Fruit fly (Drosophila melanogaster) whole organism, embryonic: ENCODE measurements around the gene Ugt49B2.

Experiments
- Atf3 ChIP-seq: fragments of 200-800 bp; sonication (Bioruptor generic); optimal IDR thresholded peaks from 3 replicates; lab custom pipeline; 2016; ENCODE audit warnings: missing biosample characterization, missing genetic modification characterization
- Bteb2 ChIP-seq: fragments of 200-800 bp; sonication (Bioruptor generic); optimal IDR thresholded peaks from 2 replicates; lab custom pipeline; 2016; ENCODE audit warnings: missing biosample characterization, missing genetic modification characterization
- CG10959 ChIP-seq: fragments of 200-800 bp; sonication (Bioruptor generic); IDR thresholded peaks from 2 replicates; pipeline ENCODE4 v1.3.6; 2022; ENCODE audit warnings: missing biosample characterization, missing genetic modification characterization
- CG11247 ChIP-seq: fragments of 200-800 bp; sonication (Bioruptor generic); IDR thresholded peaks from 2 replicates; pipeline ENCODE4 v1.3.6; 2022; ENCODE audit warnings: missing biosample characterization, missing genetic modification characterization
- CG12236 ChIP-seq: fragments of 200-800 bp; sonication (Bioruptor generic); optimal IDR thresholded peaks from 2 replicates; lab custom pipeline; 2016; ENCODE audit warnings: missing biosample characterization, missing genetic modification characterization
- CG12942 ChIP-seq: fragments of 200-800 bp; sonication (Bioruptor generic); optimal IDR thresholded peaks from 3 replicates; lab custom pipeline; 2016; ENCODE audit warnings: missing biosample characterization, missing genetic modification characterization
- CG13296 ChIP-seq: fragments of 200-800 bp; sonication (Bioruptor generic); optimal IDR thresholded peaks from 3 replicates; lab custom pipeline; 2018; ENCODE audit warnings: missing biosample characterization, mild to moderate bottlenecking, missing genetic modification characterization
- CG13894 ChIP-seq: fragments of 200-800 bp; sonication (Bioruptor generic); optimal IDR thresholded peaks from 3 replicates; lab custom pipeline; 2018; ENCODE audit warnings: missing biosample characterization, mild to moderate bottlenecking, missing genetic modification characterization, moderate library complexity
- CG14667 ChIP-seq: fragments of 200-800 bp; sonication (Bioruptor generic); IDR thresholded peaks from 2 replicates; pipeline ENCODE4 v1.3.6; 2022; ENCODE audit warnings: missing biosample characterization, missing genetic modification characterization
- CG1529 ChIP-seq: fragments of 200-800 bp; sonication (Bioruptor generic); optimal IDR thresholded peaks from 3 replicates; lab custom pipeline; 2018; ENCODE audit warnings: missing biosample characterization, missing genetic modification characterization
- CG1832 ChIP-seq: fragments of 200-800 bp; sonication (Bioruptor generic); optimal IDR thresholded peaks from 2 replicates; lab custom pipeline; 2017; ENCODE audit warnings: missing biosample characterization, mild to moderate bottlenecking, missing genetic modification characterization, inconsistent platforms
- CG2120 ChIP-seq: fragments of 200-800 bp; sonication (Bioruptor generic); optimal IDR thresholded peaks from 3 replicates; lab custom pipeline; 2016; ENCODE audit warnings: missing biosample characterization, missing genetic modification characterization
- CG3065 ChIP-seq: fragments of 200-800 bp; sonication (Bioruptor generic); optimal IDR thresholded peaks from 2 replicates; lab custom pipeline; 2016; ENCODE audit warnings: missing biosample characterization, missing genetic modification characterization
- CG32532 ChIP-seq: fragments of 200-800 bp; sonication (Bioruptor generic); IDR thresholded peaks from 2 replicates; pipeline ENCODE4 v1.3.6; 2022; ENCODE audit warnings: missing biosample characterization, missing genetic modification characterization
- CG4328 ChIP-seq: fragments of 200-800 bp; sonication (Bioruptor generic); optimal IDR thresholded peaks from 3 replicates; lab custom pipeline; 2017; ENCODE audit warnings: missing biosample characterization, missing genetic modification reagents, missing genetic modification characterization
- CG4730 ChIP-seq: fragments of 200-800 bp; sonication (Bioruptor generic); IDR thresholded peaks from 2 replicates; pipeline ENCODE4 v1.3.6; 2022; ENCODE audit warnings: missing biosample characterization, missing genetic modification characterization
- CG6791 ChIP-seq: fragments of 200-800 bp; sonication (Bioruptor generic); IDR thresholded peaks from 3 replicates; pipeline ENCODE4 v1.3.6; 2022; ENCODE audit warnings: missing biosample characterization, missing genetic modification characterization; ENCODE audit not compliant: partially characterized antibody
- CG8765 ChIP-seq: fragments of 200-800 bp; sonication (Bioruptor generic); IDR thresholded peaks from 2 replicates; pipeline ENCODE4 v1.3.6; 2022; ENCODE audit warnings: missing biosample characterization, missing genetic modification characterization
- CoRest ChIP-seq: fragments of 200-800 bp; sonication (Bioruptor generic); optimal IDR thresholded peaks from 3 replicates; lab custom pipeline; 2018; ENCODE audit warnings: missing biosample characterization, mild to moderate bottlenecking, missing genetic modification characterization, moderate library complexity
- Eip74EF ChIP-seq, 2 experiments: fragments of 200-800 bp in 1 of 2; fragments of >200 bp in 1 of 2; sonication (Bioruptor generic) in 1 of 2; optimal IDR thresholded peaks; 2 replicates each; lab custom pipeline; 2017 to 2019; ENCODE audit warnings: missing biosample characterization in 2 of 2, missing genetic modification characterization in 2 of 2, mild to moderate bottlenecking in 1 of 2, moderate library complexity in 1 of 2
- HmgZ ChIP-seq: fragments of 200-800 bp; sonication (Bioruptor generic); optimal IDR thresholded peaks from 2 replicates; lab custom pipeline; 2018; ENCODE audit warnings: missing biosample characterization, mild to moderate bottlenecking, missing genetic modification characterization
- Hr39 ChIP-seq: fragments of >200 bp; optimal IDR thresholded peaks from 2 replicates; lab custom pipeline; 2017
- Jarid2 ChIP-seq: fragments of 200-800 bp; sonication (Bioruptor generic); optimal IDR thresholded peaks from 3 replicates; lab custom pipeline; 2017; ENCODE audit warnings: mild to moderate bottlenecking, missing biosample characterization, missing genetic modification reagents, missing genetic modification characterization
- Kr ChIP-seq: fragments of 200-800 bp; sonication (Bioruptor generic); optimal IDR thresholded peaks from 2 replicates; lab custom pipeline; 2017; ENCODE audit warnings: missing biosample characterization, mild to moderate bottlenecking, missing genetic modification characterization
- Myb ChIP-seq: fragments of 200-800 bp; sonication (Bioruptor generic); optimal IDR thresholded peaks from 2 replicates; lab custom pipeline; 2016; ENCODE audit warnings: missing biosample characterization, missing genetic modification characterization
- NFAT ChIP-seq: fragments of 200-800 bp; sonication (Bioruptor generic); IDR thresholded peaks from 2 replicates; pipeline ENCODE4 v1.3.6; 2022; ENCODE audit warnings: missing biosample characterization, missing genetic modification characterization
- Oaz ChIP-seq: fragments of 200-800 bp; sonication (Bioruptor generic); IDR thresholded peaks from 2 replicates; pipeline ENCODE4 v1.3.6; 2022; ENCODE audit warnings: missing biosample characterization, missing genetic modification characterization
- Pdp1 ChIP-seq, 2 experiments: fragments of 200-800 bp; sonication (Bioruptor generic); optimal IDR thresholded peaks; 3 replicates each; lab custom pipeline; 2016; ENCODE audit warnings: missing biosample characterization in 2 of 2, missing genetic modification characterization in 2 of 2, mild to moderate bottlenecking in 1 of 2, moderate library complexity in 1 of 2
- Spps ChIP-seq: fragments of 200-800 bp; sonication (Bioruptor generic); optimal IDR thresholded peaks from 2 replicates; lab custom pipeline; 2018; ENCODE audit warnings: missing biosample characterization, mild to moderate bottlenecking, missing genetic modification characterization
- Xrp1 ChIP-seq: fragments of 200-800 bp; sonication (Bioruptor generic); IDR thresholded peaks from 2 replicates; pipeline ENCODE4 v1.3.6; 2022; ENCODE audit warnings: missing biosample characterization, missing genetic modification characterization
- al ChIP-seq: fragments of 200-800 bp; sonication (Bioruptor generic); IDR thresholded peaks from 2 replicates; pipeline ENCODE4 v1.3.6; 2022; ENCODE audit warnings: missing biosample characterization, missing genetic modification characterization
- eyg ChIP-seq: fragments of 200-800 bp; sonication (Bioruptor generic); optimal IDR thresholded peaks from 3 replicates; lab custom pipeline; 2016; ENCODE audit warnings: missing biosample characterization, missing genetic modification characterization
- gcm ChIP-seq: fragments of 200-800 bp; sonication (Bioruptor generic); optimal IDR thresholded peaks from 2 replicates; lab custom pipeline; 2019; ENCODE audit warnings: missing biosample characterization, mild to moderate bottlenecking, missing genetic modification characterization, moderate library complexity
- hkb ChIP-seq, 2 experiments: fragments of 200-800 bp in 1 of 2; fragments of >200 bp in 1 of 2; sonication (Bioruptor generic) in 1 of 2; IDR thresholded peaks in 1 of 2; optimal IDR thresholded peaks in 1 of 2; 2 replicates each; pipeline versions ENCODE4 v1.3.6 to Lab custom; 2017 to 2022; ENCODE audit warnings: missing biosample characterization in 1 of 2, missing genetic modification characterization in 1 of 2
- ind ChIP-seq: fragments of 200-800 bp; sonication (Bioruptor generic); optimal IDR thresholded peaks from 3 replicates; lab custom pipeline; 2016; ENCODE audit warnings: missing biosample characterization, missing genetic modification characterization
- kni ChIP-seq: fragments of 200-800 bp; sonication (Bioruptor generic); optimal IDR thresholded peaks from 3 replicates; lab custom pipeline; 2017; ENCODE audit warnings: mild to moderate bottlenecking, missing biosample characterization, missing genetic modification reagents, missing genetic modification characterization
- lola ChIP-seq, 3 experiments: fragments of >200 bp in 2 of 3; fragments of 200-800 bp in 1 of 3; sonication (Bioruptor generic) in 1 of 3; optimal IDR thresholded peaks; 2 replicates each; lab custom pipeline; 2017 to 2019; ENCODE audit warnings: missing biosample characterization in 3 of 3, missing genetic modification characterization in 3 of 3, mild to moderate bottlenecking in 1 of 3, moderate library complexity in 1 of 3
- p53 ChIP-seq: fragments of 200-800 bp; sonication (Bioruptor generic); optimal IDR thresholded peaks from 2 replicates; lab custom pipeline; 2016; ENCODE audit warnings: missing biosample characterization, missing genetic modification characterization
- pho ChIP-seq: fragments of 200-800 bp; sonication (Bioruptor generic); optimal IDR thresholded peaks from 2 replicates; lab custom pipeline; 2016; ENCODE audit warnings: missing biosample characterization, missing genetic modification characterization
- phol ChIP-seq: fragments of 200-800 bp; sonication (Bioruptor generic); optimal IDR thresholded peaks from 3 replicates; lab custom pipeline; 2018; ENCODE audit warnings: missing biosample characterization, mild to moderate bottlenecking, missing genetic modification characterization, moderate library complexity
- pita ChIP-seq: fragments of 200-800 bp; sonication (Bioruptor generic); optimal IDR thresholded peaks from 2 replicates; lab custom pipeline; 2017; ENCODE audit warnings: missing biosample characterization, mild to moderate bottlenecking, missing genetic modification characterization
- ranshi ChIP-seq: fragments of 200-800 bp; sonication (Bioruptor generic); IDR thresholded peaks from 2 replicates; pipeline ENCODE4 v1.3.6; 2022; ENCODE audit warnings: missing biosample characterization, missing genetic modification characterization
- sens-2 ChIP-seq: fragments of 200-800 bp; sonication (Bioruptor generic); IDR thresholded peaks from 2 replicates; pipeline ENCODE4 v1.3.6; 2022; ENCODE audit warnings: missing biosample characterization, missing genetic modification characterization
- seq ChIP-seq: fragments of 200-800 bp; sonication (Bioruptor generic); IDR thresholded peaks from 2 replicates; pipeline ENCODE4 v1.3.6; 2022; ENCODE audit warnings: missing biosample characterization, missing genetic modification characterization
- slou ChIP-seq: fragments of 200-800 bp; sonication (Bioruptor generic); optimal IDR thresholded peaks from 3 replicates; lab custom pipeline; 2016; ENCODE audit warnings: missing biosample characterization, missing genetic modification characterization
- sna ChIP-seq: fragments of 200-800 bp; sonication (Bioruptor generic); IDR thresholded peaks from 2 replicates; pipeline ENCODE4 v1.3.6; 2022; ENCODE audit warnings: missing biosample characterization, missing genetic modification characterization; ENCODE audit not compliant: partially characterized antibody
- unpg ChIP-seq: fragments of 200-800 bp; sonication (Bioruptor generic); optimal IDR thresholded peaks from 3 replicates; lab custom pipeline; 2018; ENCODE audit warnings: missing biosample characterization, mild to moderate bottlenecking, missing genetic modification characterization, moderate library complexity
- vfl ChIP-seq: fragments of 200-800 bp; sonication (Bioruptor generic); optimal IDR thresholded peaks from 2 replicates; lab custom pipeline; 2016; ENCODE audit warnings: missing biosample characterization, missing genetic modification characterization
- wdn ChIP-seq: fragments of 200-800 bp; sonication (Bioruptor generic); IDR thresholded peaks from 2 replicates; pipeline ENCODE4 v1.3.6; 2022; ENCODE audit warnings: missing biosample characterization, missing genetic modification characterization
- zen2 ChIP-seq: fragments of 200-800 bp; sonication (Bioruptor generic); IDR thresholded peaks from 3 replicates; pipeline ENCODE4 v1.3.6; 2022; ENCODE audit warnings: missing biosample characterization, missing genetic modification characterization; ENCODE audit not compliant: partially characterized antibody

Gene Ugt49B2

dm6 chr3R:21359375-21360191 is 40.0 kb downstream of the Ugt49B2 start (continued):
- TF ChIP-seq Oaz (GFP tag; lab: Robert Waterston, UW) (no peak), CG4730 (no peak), slou (GFP tag; lab: Kevin White, UChicago) (no peak), CG13296 (GFP tag; lab: Kevin White, UChicago) (no peak), seq (no peak), Pdp1 (GFP tag; optimal IDR thresholded peaks at IDR 0.05; lab: Kevin White, UChicago) (no peak), CG14667 (GFP tag; lab: Robert Waterston, UW) (no peak), CG12942 (GFP tag; lab: Kevin White, UChicago) (no peak), CG8765 (GFP tag; lab: Robert Waterston, UW) (no peak), CG4328 (GFP tag; lab: Kevin White, UChicago) (no peak), Atf3 (GFP tag; lab: Kevin White, UChicago) (no peak), gcm (GFP tag; lab: Kevin White, UChicago) (no peak), sens-2 (no peak), zen2 (GFP tag; lab: Robert Waterston, UW) (no peak), CG3065 (GFP tag; lab: Kevin White, UChicago) (no peak), CG1529 (no peak), CG1832 (GFP tag; lab: Kevin White, UChicago) (no peak), Bteb2 (GFP tag; lab: Kevin White, UChicago) (no peak), CoRest (no peak), CG2120 (GFP tag; lab: Kevin White, UChicago) (no peak), al (GFP tag; lab: Robert Waterston, UW) (no peak), vfl (GFP tag; lab: Kevin White, UChicago) (no peak), hkb (optimal IDR thresholded peaks at IDR 0.05; lab: Kevin White, UChicago) (no peak), hkb (GFP tag; IDR thresholded peaks at IDR 0.05; lab: Robert Waterston, UW) (no peak), phol (peak; percentile 94), Eip74EF (GFP tag; optimal IDR thresholded peaks at IDR 0.05; lab: Kevin White, UChicago) (no peak), Myb (GFP tag; lab: Kevin White, UChicago) (peak; percentile 71), CG6791 (GFP tag; lab: Robert Waterston, UW) (peak; percentile 61), ranshi (GFP tag; lab: Robert Waterston, UW) (no peak), ind (GFP tag; lab: Kevin White, UChicago) (no peak), Kr (GFP tag; lab: Kevin White, UChicago) (no peak), CG32532 (GFP tag; lab: Robert Waterston, UW) (no peak), kni (no peak), CG11247 (GFP tag; lab: Robert Waterston, UW) (no peak), CG12236 (GFP tag; lab: Kevin White, UChicago) (no peak), CG13894 (tag; lab: Kevin White, UChicago) (no peak), pita (GFP tag; lab: Kevin White, UChicago) (no peak), p53 (GFP tag; lab: Kevin White, UChicago) (no peak), Hr39 (lab: Kevin White, UChicago) (no peak), Spps (tag; lab: Kevin White, UChicago) (no peak), NFAT (GFP tag; lab: Robert Waterston, UW) (no peak), CG10959 (GFP tag; lab: Robert Waterston, UW) (no peak), Xrp1 (GFP tag; lab: Robert Waterston, UW) (no peak), pho (no peak), Jarid2 (GFP tag; lab: Kevin White, UChicago) (no peak), lola (GFP tag; optimal IDR thresholded peaks at IDR 0.05; lab: Kevin White, UChicago) (no peak), HmgZ (tag; lab: Kevin White, UChicago) (peak; percentile 32), wdn (GFP tag; lab: Robert Waterston, UW) (no peak), unpg (no peak), sna (peak; percentile 55; the same call in 1 of the 2 replicates), eyg (GFP tag; lab: Kevin White, UChicago) (no peak)
